Worm (Caenorhabditis elegans) whole organism, L3 larva: ENCODE data around the gene math-48.

Source experiments
- aly-2 ChIP-seq: fragments of 150-350 bp; optimal IDR thresholded peaks from 2 replicates; lab custom pipeline; 2014; ENCODE audit warnings: missing biosample characterization, missing genetic modification characterization
- ama-1 ChIP-seq: fragments of 150-350 bp; optimal IDR thresholded peaks from 2 replicates; lab custom pipeline; 2018
- ceh-16 ChIP-seq: sonication (generic microtip); optimal IDR thresholded peaks from 2 replicates; lab custom pipeline; 2017; ENCODE audit warnings: missing biosample characterization, missing genetic modification characterization
- egl-27 ChIP-seq: sonication (generic microtip); optimal IDR thresholded peaks from 4 replicates; lab custom pipeline; 2017; ENCODE audit warnings: missing biosample characterization, missing genetic modification reagents, missing genetic modification characterization
- elt-2 ChIP-seq: sonication (generic microtip); optimal IDR thresholded peaks from 2 replicates; lab custom pipeline; 2016; ENCODE audit warnings: missing genetic modification reagents, mild to moderate bottlenecking, missing genetic modification characterization, missing compliant biosample characterization
- eor-1 ChIP-seq, 2 experiments: fragments of 150-350 bp; optimal IDR thresholded peaks; 2 replicates each; lab custom pipeline; 2014 to 2018; ENCODE audit warnings: missing biosample characterization in 2 of 2, missing genetic modification characterization in 2 of 2
- jun-1 ChIP-seq: fragments of 150-350 bp; optimal IDR thresholded peaks from 2 replicates; lab custom pipeline; 2014; ENCODE audit warnings: missing biosample characterization, missing genetic modification reagents, missing genetic modification characterization
- mml-1 ChIP-seq: fragments of 150-350 bp; sonication (generic microtip); optimal IDR thresholded peaks from 3 replicates; lab custom pipeline; 2014; ENCODE audit warnings: missing biosample characterization, missing genetic modification characterization
- nhr-28 ChIP-seq: fragments of 150-350 bp; optimal IDR thresholded peaks from 2 replicates; lab custom pipeline; 2014; ENCODE audit warnings: missing biosample characterization, missing genetic modification characterization
- snpc-4 ChIP-seq: fragments of 150-350 bp; optimal IDR thresholded peaks from 2 replicates; lab custom pipeline; 2014; ENCODE audit warnings: missing biosample characterization, missing genetic modification characterization
- ztf-4 ChIP-seq: fragments of 150-350 bp; optimal IDR thresholded peaks from 2 replicates; lab custom pipeline; 2014; ENCODE audit warnings: missing biosample characterization, missing genetic modification characterization

DNA sequence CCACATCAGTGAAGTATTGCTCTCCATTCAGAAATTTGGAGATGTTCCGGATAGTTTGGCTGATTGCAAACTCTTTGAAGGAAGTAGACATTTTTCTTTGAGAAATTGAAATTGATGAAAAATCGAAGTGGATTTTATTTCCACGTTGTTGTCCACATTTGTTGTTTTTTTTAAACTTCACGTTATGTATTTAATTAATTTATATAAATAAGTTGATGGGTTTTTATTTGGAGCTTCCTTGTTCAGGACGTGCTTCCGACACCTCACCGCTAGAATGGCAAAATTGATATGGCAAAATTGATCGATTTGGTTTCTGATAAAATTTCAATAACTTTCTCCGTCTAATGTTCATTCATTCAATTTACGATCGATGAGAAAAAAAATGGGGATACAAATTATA is at the start of gene math-48:
- TF ChIP-seq nhr-28 (no peak), elt-2 (no peak), ztf-4 (tag; lab: Kevin White, UChicago) (no peak), ceh-16 (tag; lab: Kevin White, UChicago) (no peak), jun-1 (tag; lab: Kevin White, UChicago) (no peak), eor-1 (tag; optimal IDR thresholded peaks at IDR 0.05; lab: Kevin White, UChicago) (no peak), egl-27 (tag; lab: Kevin White, UChicago) (no peak), aly-2 (tag; lab: Kevin White, UChicago) (no peak), snpc-4 (tag; lab: Kevin White, UChicago) (no peak), mml-1 (tag; lab: Kevin White, UChicago) (no peak), ama-1 (no peak)
